Worm (Caenorhabditis elegans): Measurements from ENCODE around the gene Y75B8A.19.

DNA sequence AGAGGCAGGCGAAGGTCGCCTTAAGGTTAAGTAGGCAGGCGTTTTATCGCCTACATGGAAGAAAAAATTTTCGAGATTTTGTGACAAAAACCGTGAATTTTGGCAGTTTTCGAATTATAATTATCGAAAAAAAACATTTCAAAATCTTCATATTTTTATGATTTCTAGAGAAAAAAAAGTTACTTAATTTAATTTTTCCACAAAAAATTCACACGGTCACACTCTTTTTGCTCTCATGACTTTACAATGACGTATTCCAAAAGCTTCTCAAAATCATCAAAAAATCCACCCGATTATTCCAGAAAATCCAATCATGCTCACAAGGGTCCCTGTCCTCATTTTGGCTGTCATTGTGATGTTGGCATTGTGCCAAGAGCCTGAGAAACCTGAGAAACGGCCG is 40.3 kb upstream of the Y75B8A.19 start, which contains the start of gene lury-1:
- TF ChIP-seq W03F9.2 (tag; optimal IDR thresholded peaks at IDR 0.05) (no peak), him-1 (tag; optimal IDR thresholded peaks at IDR 0.05) (no peak)
